Fruit fly (Drosophila melanogaster): ENCODE results near the gene CG7656.

DNA sequence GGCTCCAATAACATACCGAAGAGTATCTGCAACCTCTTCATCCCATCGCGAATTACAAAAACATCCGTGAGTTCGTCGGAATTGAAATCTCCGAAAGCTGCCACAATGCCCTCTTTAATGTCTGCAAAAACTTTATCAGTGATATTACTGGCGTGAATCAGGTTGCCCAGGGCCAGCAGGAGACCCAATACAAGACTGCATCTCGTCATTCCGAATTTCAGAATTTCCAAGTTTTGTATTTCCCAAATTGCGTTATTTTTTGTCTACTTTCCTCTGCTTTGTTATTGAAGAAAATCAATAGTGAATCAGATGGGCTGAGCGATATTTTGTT lies 25.3 kb downstream of the CG7656 start:
- no peak for TF ChIP-seq EcR (GFP tag; optimal IDR thresholded peaks at IDR 0.05)
- TF ChIP-seq CG8478 (optimal IDR thresholded peaks at IDR 0.05) = no peak
- no peak for TF ChIP-seq pan (optimal IDR thresholded peaks at IDR 0.05)
- TF ChIP-seq psq (optimal IDR thresholded peaks at IDR 0.05) = no peak
- TF ChIP-seq Dll (optimal IDR thresholded peaks at IDR 0.05) = no peak
- TF ChIP-seq usp (GFP tag; optimal IDR thresholded peaks at IDR 0.05) = no peak

Data from whole organism.